Fruit fly (Drosophila melanogaster): ENCODE measurements around the gene CG11286.

Gene CG11286

dm6 chr3R:7798525-7798924, 27.0 kb upstream of the CG11286 start, which contains the start of gene CG18744 (continued):
- TF ChIP-seq CG18764 (GFP tag; optimal IDR thresholded peaks at IDR 0.05) (no peak), CG3847 (GFP tag; IDR thresholded peaks at IDR 0.05) (no peak), otp (GFP tag; IDR thresholded peaks at IDR 0.05) (no peak), Opbp (GFP tag; IDR thresholded peaks at IDR 0.05; ENCODE audit: partially characterized antibody) (no peak), crp (GFP tag; optimal IDR thresholded peaks at IDR 0.05) (no peak), MTF-1 (GFP tag; optimal IDR thresholded peaks at IDR 0.05; ENCODE audit: borderline replicate concordance) (no peak), zen (tag; optimal IDR thresholded peaks at IDR 0.05) (no peak), hth (optimal IDR thresholded peaks at IDR 0.05) (no peak), gsb-n (tag; optimal IDR thresholded peaks at IDR 0.05) (no peak), CG31441 (GFP tag; IDR thresholded peaks at IDR 0.05) (no peak), Bgb (GFP tag; IDR thresholded peaks at IDR 0.05; ENCODE audit: partially characterized antibody) (no peak), CG42726 (GFP tag; IDR thresholded peaks at IDR 0.05; ENCODE audit: partially characterized antibody) (no peak), danr (GFP tag; IDR thresholded peaks at IDR 0.05) (no peak), Mes4 (GFP tag; optimal IDR thresholded peaks at IDR 0.05) (no peak), tx (GFP tag; optimal IDR thresholded peaks at IDR 0.05) (no peak), CG10321 (GFP tag; IDR thresholded peaks at IDR 0.05) (no peak), Pdp1 (GFP tag; optimal IDR thresholded peaks at IDR 0.05) (no peak), exex (tag; optimal IDR thresholded peaks at IDR 0.05) (peak; percentile 70), NFAT (GFP tag; IDR thresholded peaks at IDR 0.05) (0 out of 2 replicates have a peak, but pooled peaks have one; percentile 25), cg (GFP tag; optimal IDR thresholded peaks at IDR 0.05) (no peak), Doc2 (GFP tag; IDR thresholded peaks at IDR 0.05) (no peak), sens (GFP tag) (no peak), CG9876 (GFP tag; optimal IDR thresholded peaks at IDR 0.05) (no peak), stc (GFP tag; IDR thresholded peaks at IDR 0.05) (no peak), CG32532 (GFP tag; IDR thresholded peaks at IDR 0.05) (no peak), ro (GFP tag; IDR thresholded peaks at IDR 0.05) (no peak), pum (GFP tag; optimal IDR thresholded peaks at IDR 0.05) (no peak), bigmax (GFP tag; optimal IDR thresholded peaks at IDR 0.05) (no peak), bowl (GFP tag; IDR thresholded peaks at IDR 0.05) (no peak), grau (tag; optimal IDR thresholded peaks at IDR 0.05) (no peak), Atf6 (GFP tag; IDR thresholded peaks at IDR 0.05) (no peak), br (optimal IDR thresholded peaks at IDR 0.05) (no peak), CG8290 (GFP tag; optimal IDR thresholded peaks at IDR 0.05) (no peak), CG8290 (tag; optimal IDR thresholded peaks at IDR 0.05) (no peak), wdn (GFP tag; IDR thresholded peaks at IDR 0.05) (no peak), CHES-1-like (GFP tag; optimal IDR thresholded peaks at IDR 0.05) (no peak), CG17802 (tag; optimal IDR thresholded peaks at IDR 0.05) (no peak), Ssrp (tag; optimal IDR thresholded peaks at IDR 0.05) (no peak), GATAe (GFP tag; conservative IDR thresholded peaks at IDR 0.05) (peak; percentile 84), grn (GFP tag; optimal IDR thresholded peaks at IDR 0.05) (peak; percentile 63), Lim3 (GFP tag; IDR thresholded peaks at IDR 0.05) (0 out of 2 replicates have a peak, but pooled peaks have one; percentile 26), CG34376 (GFP tag; optimal IDR thresholded peaks at IDR 0.05) (peak; percentile 57)

- TF ChIP-seq CG13296 (GFP tag; optimal IDR thresholded peaks at IDR 0.05): peak; percentile 42
- peak; percentile 23 for TF ChIP-seq lab (GFP tag; optimal IDR thresholded peaks at IDR 0.05)
- no peak for TF ChIP-seq jing (GFP tag; optimal IDR thresholded peaks at IDR 0.05)
- TF ChIP-seq scrt (GFP tag; optimal IDR thresholded peaks at IDR 0.05): peak; percentile 13
- TF ChIP-seq dysf (GFP tag; IDR thresholded peaks at IDR 0.05): no peak
- TF ChIP-seq CG6689 (GFP tag; IDR thresholded peaks at IDR 0.05): no peak
- peak; percentile 66 for TF ChIP-seq sd (tag; optimal IDR thresholded peaks at IDR 0.05)
- TF ChIP-seq ham (GFP tag; IDR thresholded peaks at IDR 0.05): no peak
- TF ChIP-seq nerfin-2 (GFP tag; IDR thresholded peaks at IDR 0.05; ENCODE audit: partially characterized antibody): no peak
- TF ChIP-seq CG2712 (tag; optimal IDR thresholded peaks at IDR 0.05): no peak
- TF ChIP-seq wor (GFP tag; IDR thresholded peaks at IDR 0.05): no peak
- peak; percentile 34 for TF ChIP-seq Deaf1 (tag; optimal IDR thresholded peaks at IDR 0.05)
- no peak for TF ChIP-seq org-1 (GFP tag; optimal IDR thresholded peaks at IDR 0.05)
- TF ChIP-seq Nf-YB (GFP tag; optimal IDR thresholded peaks at IDR 0.05): no peak
Observed at dm6 chr3R:7793855-7794254, 22.3 kb upstream of the CG11286 start, which contains the start of gene CG2641. TSS of gene CG2641 (plus strand) at chr3R:7794069.

Measured in whole organism, embryonic.